Worm (Caenorhabditis elegans): ENCODE results near the gene vps-18.
A peak's percentile ranks its signal among the peaks of the same experiment; 100 is the strongest.

vps-18 gene

ce11 chrII:4460851-4461250 lies at the start of gene vps-18, which contains the start of gene T12C9.7:
Gene vps-18, plus strand, starts transcription at chrII:4461130.
Gene T12C9.7, minus strand, starts transcription at chrII:4460951.
- no peak for TF ChIP-seq Y116A8C.19 (tag; optimal IDR thresholded peaks at IDR 0.05; ENCODE audit: borderline replicate concordance)
- TF ChIP-seq efl-3 (GFP tag; optimal IDR thresholded peaks at IDR 0.05): no peak
- TF ChIP-seq lsy-2 (tag; optimal IDR thresholded peaks at IDR 0.05): no peak
- no peak for TF ChIP-seq unc-86 (tag; optimal IDR thresholded peaks at IDR 0.05)
- TF ChIP-seq unc-98 (GFP tag; IDR thresholded peaks at IDR 0.05): no peak
- no peak for TF ChIP-seq fkh-10 (GFP tag; optimal IDR thresholded peaks at IDR 0.05)
- no peak for TF ChIP-seq aha-1 (tag; optimal IDR thresholded peaks at IDR 0.05)
- TF ChIP-seq hlh-4 (tag; optimal IDR thresholded peaks at IDR 0.05): no peak
- no peak for TF ChIP-seq nhr-12 (tag; optimal IDR thresholded peaks at IDR 0.05)
- no peak for TF ChIP-seq hpl-2 (GFP tag; optimal IDR thresholded peaks at IDR 0.05)
- no peak for TF ChIP-seq unc-62 (GFP tag; optimal IDR thresholded peaks at IDR 0.05)
- TF ChIP-seq lin-15B (tag; optimal IDR thresholded peaks at IDR 0.05): no peak
- TF ChIP-seq nhr-28 (tag; optimal IDR thresholded peaks at IDR 0.05): no peak
- TF ChIP-seq alr-1 (tag; optimal IDR thresholded peaks at IDR 0.05; ENCODE audit: borderline replicate concordance): no peak
- no peak for TF ChIP-seq C16A3.4 (tag; optimal IDR thresholded peaks at IDR 0.05)

- no peak for TF ChIP-seq lsy-2 (tag; optimal IDR thresholded peaks at IDR 0.05)
- no peak for TF ChIP-seq nhr-84 (tag; optimal IDR thresholded peaks at IDR 0.05)
- TF ChIP-seq unc-130 (tag; optimal IDR thresholded peaks at IDR 0.05): no peak
- no peak for TF ChIP-seq lin-35 (GFP tag; optimal IDR thresholded peaks at IDR 0.05)
Observed at ce11 chrII:4417333-4417732, 43.6 kb upstream of the vps-18 start, which contains the start of gene sod-5. Gene sod-5, plus strand, starts transcription at chrII:4417633.

ce11 chrII:4419956-4420355 lies 41.0 kb upstream of the vps-18 start, which contains the start of gene bpnt-1:
Gene bpnt-1, plus strand, starts transcription at chrII:4420256.
- TF ChIP-seq ceh-63 (GFP tag; optimal IDR thresholded peaks at IDR 0.05) (no peak), nhr-90 (tag; optimal IDR thresholded peaks at IDR 0.05; ENCODE audit: poor library complexity) (peak; percentile 37), elt-3 (tag; optimal IDR thresholded peaks at IDR 0.05) (peak in 1 of 6 experiments; percentile 44), snpc-4 (tag; optimal IDR thresholded peaks at IDR 0.05) (no peak), snu-23 (GFP tag; optimal IDR thresholded peaks at IDR 0.05) (peak; percentile 33), nhr-12 (tag; optimal IDR thresholded peaks at IDR 0.05) (no peak), hlh-17 (GFP tag; optimal IDR thresholded peaks at IDR 0.05; ENCODE audit: borderline replicate concordance) (no peak), nhr-77 (tag; optimal IDR thresholded peaks at IDR 0.05) (no peak), tbx-2 (tag; optimal IDR thresholded peaks at IDR 0.05) (no peak), ceh-8 (GFP tag; optimal IDR thresholded peaks at IDR 0.05) (no peak), blmp-1 (tag; optimal IDR thresholded peaks at IDR 0.05) (peak; percentile 29), unc-130 (tag; optimal IDR thresholded peaks at IDR 0.05) (no peak), fos-1 (tag; optimal IDR thresholded peaks at IDR 0.05) (no peak), nhr-85 (tag) (peak; percentile 65), alr-1 (tag; optimal IDR thresholded peaks at IDR 0.05; ENCODE audit: borderline replicate concordance) (no peak), dsc-1 (tag; optimal IDR thresholded peaks at IDR 0.05) (peak; percentile 33), ztf-4 (tag; optimal IDR thresholded peaks at IDR 0.05) (no peak), lin-35 (GFP tag; optimal IDR thresholded peaks at IDR 0.05) (no peak), zag-1 (tag; optimal IDR thresholded peaks at IDR 0.05) (no peak), xbp-1 (tag; optimal IDR thresholded peaks at IDR 0.05) (no peak), unc-62 (GFP tag; optimal IDR thresholded peaks at IDR 0.05) (no peak), mep-1 (tag; optimal IDR thresholded peaks at IDR 0.05) (peak; percentile 31), lin-15B (tag; optimal IDR thresholded peaks at IDR 0.05) (no peak), aha-1 (tag; optimal IDR thresholded peaks at IDR 0.05) (no peak), tlp-1 (tag; optimal IDR thresholded peaks at IDR 0.05) (no peak), grh-1 (GFP tag; IDR thresholded peaks at IDR 0.05) (no peak), nhr-47 (tag; optimal IDR thresholded peaks at IDR 0.05) (peak; percentile 18), nhr-84 (tag; optimal IDR thresholded peaks at IDR 0.05) (no peak), swsn-7 (tag; optimal IDR thresholded peaks at IDR 0.05) (no peak), efl-1 (optimal IDR thresholded peaks at IDR 0.05) (peak in 1 of 2 experiments; percentile 5), efl-1 (GFP tag; optimal IDR thresholded peaks at IDR 0.05 in 1 of 2) (peak; percentile 1 to 9), ceh-90 (tag; optimal IDR thresholded peaks at IDR 0.05) (no peak), fkh-10 (GFP tag; optimal IDR thresholded peaks at IDR 0.05) (no peak), sup-37 (GFP tag; optimal IDR thresholded peaks at IDR 0.05) (no peak), vab-15 (tag; optimal IDR thresholded peaks at IDR 0.05) (no peak), rnt-1 (tag; optimal IDR thresholded peaks at IDR 0.05) (no peak), ceh-82 (tag; optimal IDR thresholded peaks at IDR 0.05) (no peak), lsy-2 (tag; optimal IDR thresholded peaks at IDR 0.05) (peak in 1 of 2 experiments; percentile 41), nhr-20 (tag; optimal IDR thresholded peaks at IDR 0.05) (peak; percentile 49), ztf-11 (tag; optimal IDR thresholded peaks at IDR 0.05) (no peak), F16B12.6 (tag; optimal IDR thresholded peaks at IDR 0.05) (peak; percentile 39)
